Fruit fly (Drosophila melanogaster): Measurements from ENCODE around the gene Shawl.

The Shawl gene

DNA sequence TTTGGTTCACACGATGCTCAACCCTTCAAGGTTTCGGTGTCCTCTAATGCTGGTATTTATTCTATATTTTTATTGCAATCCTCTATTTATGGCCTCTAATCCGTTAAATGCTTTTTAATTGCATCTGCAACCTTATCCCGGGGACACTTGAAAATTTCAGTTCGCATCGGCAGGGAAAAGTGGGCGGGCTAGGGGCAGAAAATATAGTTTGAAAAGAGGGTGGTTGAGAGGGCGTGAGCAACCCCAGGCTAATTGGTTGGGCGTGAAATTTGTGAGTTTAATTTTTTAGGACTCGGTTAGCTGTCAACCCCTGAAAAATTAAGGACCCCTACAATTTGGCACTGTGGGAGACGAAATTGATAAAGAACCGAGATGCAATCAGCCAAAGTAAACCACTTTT, 30.8 kb upstream of the Shawl start:
- peak; percentile 64 for TF ChIP-seq pros (GFP tag; optimal IDR thresholded peaks at IDR 0.05)
- no peak for TF ChIP-seq Doc2 (GFP tag; IDR thresholded peaks at IDR 0.05)
- TF ChIP-seq E2f2 (GFP tag; IDR thresholded peaks at IDR 0.05), result no peak
- TF ChIP-seq CG10565 (GFP tag; optimal IDR thresholded peaks at IDR 0.05), result no peak
- no peak for TF ChIP-seq CG6765 (GFP tag; optimal IDR thresholded peaks at IDR 0.05)
- TF ChIP-seq unc-4 (GFP tag; IDR thresholded peaks at IDR 0.05; ENCODE audit: partially characterized antibody), result no peak
- TF ChIP-seq CG7745 (tag; optimal IDR thresholded peaks at IDR 0.05), result peak; percentile 66
- no peak for TF ChIP-seq CkIIα-i1 (GFP tag; IDR thresholded peaks at IDR 0.05)
- peak; percentile 38 for TF ChIP-seq oc (tag; optimal IDR thresholded peaks at IDR 0.05)
- TF ChIP-seq Drgx (GFP tag; IDR thresholded peaks at IDR 0.05), result no peak
- no peak for TF ChIP-seq CG2678 (tag; optimal IDR thresholded peaks at IDR 0.05)
- TF ChIP-seq CG12299 (tag; optimal IDR thresholded peaks at IDR 0.05), result no peak
- no peak for TF ChIP-seq sr (GFP tag; IDR thresholded peaks at IDR 0.05)
- TF ChIP-seq Med (GFP tag), result no peak
- no peak for TF ChIP-seq zfh2 (GFP tag; optimal IDR thresholded peaks at IDR 0.05)
- TF ChIP-seq gsb-n (tag; optimal IDR thresholded peaks at IDR 0.05), result peak; percentile 41
- no peak for TF ChIP-seq CG4404 (GFP tag; IDR thresholded peaks at IDR 0.05)
- TF ChIP-seq sqz (GFP tag; optimal IDR thresholded peaks at IDR 0.05), result peak; percentile 2
- no peak for TF ChIP-seq cato (GFP tag; optimal IDR thresholded peaks at IDR 0.05; ENCODE audit: borderline replicate concordance)
- no peak for TF ChIP-seq rib (GFP tag; IDR thresholded peaks at IDR 0.05)
- TF ChIP-seq CG7786 (GFP tag; optimal IDR thresholded peaks at IDR 0.05), result no peak
- no peak for TF ChIP-seq onecut (GFP tag; IDR thresholded peaks at IDR 0.05)

DNA sequence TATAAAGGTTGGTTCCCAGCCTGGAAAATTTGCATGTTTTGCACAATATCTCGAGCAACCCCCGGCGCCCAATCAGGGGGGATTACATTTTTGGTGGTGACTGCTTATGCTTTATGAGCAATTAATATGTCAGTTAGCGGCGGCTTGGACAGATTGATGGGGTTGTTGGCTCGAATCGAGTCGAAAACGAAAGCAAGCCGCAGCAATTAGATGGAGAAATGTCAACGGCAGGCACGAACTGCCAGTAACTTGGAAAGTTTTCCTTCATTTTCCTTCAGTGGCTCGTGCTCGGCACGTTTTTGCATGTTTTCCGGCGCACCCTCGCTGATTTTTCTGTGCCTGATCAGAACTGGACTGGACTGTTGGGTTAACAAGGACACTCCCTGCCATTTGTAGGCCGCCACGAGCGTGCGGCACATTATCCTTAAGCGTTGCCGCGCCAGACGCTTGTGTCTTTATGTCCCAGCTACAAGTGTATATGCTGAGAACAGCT, 27.9 kb upstream of the Shawl start:
- peak; percentile 3 for TF ChIP-seq kni (GFP tag; optimal IDR thresholded peaks at IDR 0.05)
- TF ChIP-seq Hey (tag; optimal IDR thresholded peaks at IDR 0.05), result peak; percentile 97
- TF ChIP-seq CG17612 (GFP tag; IDR thresholded peaks at IDR 0.05), result no peak
- TF ChIP-seq CG12104 (GFP tag; optimal IDR thresholded peaks at IDR 0.05), result no peak
- peak; percentile 51 for TF ChIP-seq abd-A (tag; optimal IDR thresholded peaks at IDR 0.05)
- no peak for TF ChIP-seq Opbp (GFP tag; IDR thresholded peaks at IDR 0.05; ENCODE audit: partially characterized antibody)
- no peak for TF ChIP-seq CG10267 (tag; optimal IDR thresholded peaks at IDR 0.05)
- peak; percentile 81 for TF ChIP-seq pros (GFP tag; optimal IDR thresholded peaks at IDR 0.05)
- no peak for TF ChIP-seq Bdp1 (GFP tag; optimal IDR thresholded peaks at IDR 0.05)

DNA sequence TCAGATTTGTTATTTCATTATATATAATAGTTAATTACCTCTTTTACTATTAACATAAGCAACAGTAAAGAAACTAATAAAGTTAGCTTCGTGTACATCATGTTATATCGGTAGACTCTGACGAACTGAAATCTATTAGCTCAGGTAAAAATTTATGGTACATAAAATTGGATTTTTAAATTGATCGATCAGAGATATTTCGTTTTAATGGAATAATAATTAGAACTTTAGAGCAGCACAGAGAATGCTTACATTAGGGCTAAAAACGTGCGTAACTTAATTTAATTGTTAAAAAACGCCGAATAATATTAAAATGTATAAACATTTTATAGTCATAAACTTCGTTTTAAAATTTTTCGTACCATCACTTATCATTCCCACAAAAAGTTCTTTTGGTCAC, 25.7 kb upstream of the Shawl start, which contains the start of gene CG33723:
CG33723 (minus strand) TSS at position 101 of the 400 bp plus-strand sequence.
- TF ChIP-seq chm (GFP tag; IDR thresholded peaks at IDR 0.05), result no peak
- TF ChIP-seq bsh (GFP tag; optimal IDR thresholded peaks at IDR 0.05), result no peak
- TF ChIP-seq CG6683 (GFP tag; optimal IDR thresholded peaks at IDR 0.05), result no peak
- TF ChIP-seq CG15696 (tag; optimal IDR thresholded peaks at IDR 0.05), result no peak
- no peak for TF ChIP-seq CG12104 (GFP tag; optimal IDR thresholded peaks at IDR 0.05)
- TF ChIP-seq CG9437 (GFP tag; optimal IDR thresholded peaks at IDR 0.05), result no peak
- no peak for TF ChIP-seq fd102C (GFP tag; optimal IDR thresholded peaks at IDR 0.05)

DNA sequence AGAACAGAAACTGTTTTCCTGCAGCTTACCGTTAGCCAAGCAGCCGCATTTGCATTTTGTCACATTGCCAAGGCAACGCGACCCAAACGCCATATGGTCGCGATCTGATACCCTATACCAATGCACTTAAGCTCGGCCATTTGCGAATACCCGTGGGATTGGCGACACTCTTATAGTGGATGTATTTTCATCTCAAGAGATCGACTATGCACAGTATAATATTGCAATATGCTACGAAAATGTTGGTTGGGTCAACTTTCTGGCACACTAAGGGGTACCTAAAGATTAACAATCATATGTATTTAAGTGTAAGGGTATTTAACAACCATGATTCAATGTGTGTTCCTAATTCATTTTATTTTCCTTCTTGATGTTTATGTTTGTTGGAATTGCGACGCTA, 23.3 kb upstream of the Shawl start:
- peak; percentile 0 for TF ChIP-seq CG9727 (GFP tag; optimal IDR thresholded peaks at IDR 0.05)
- TF ChIP-seq lab (GFP tag; optimal IDR thresholded peaks at IDR 0.05), result peak; percentile 14
- peak in 1 of 2 experiments; percentile 6 for TF ChIP-seq Hr51 (GFP tag; optimal IDR thresholded peaks at IDR 0.05)
- no peak for TF ChIP-seq chm (GFP tag; IDR thresholded peaks at IDR 0.05)
- no peak for TF ChIP-seq CG17359 (tag; optimal IDR thresholded peaks at IDR 0.05)
- TF ChIP-seq Fer2 (tag; optimal IDR thresholded peaks at IDR 0.05), result no peak
- TF ChIP-seq HLH3B (GFP tag; IDR thresholded peaks at IDR 0.05), result 0 out of 2 replicates have a peak, but pooled peaks have one; percentile 19
- TF ChIP-seq ara (GFP tag; IDR thresholded peaks at IDR 0.05), result no peak
- TF ChIP-seq CG12659 (GFP tag; optimal IDR thresholded peaks at IDR 0.05), result no peak
- TF ChIP-seq CG15269 (tag; optimal IDR thresholded peaks at IDR 0.05), result peak; percentile 5
- TF ChIP-seq lmd (GFP tag; IDR thresholded peaks at IDR 0.05), result 0 out of 2 replicates have a peak, but pooled peaks have one; percentile 30
- TF ChIP-seq CG9932 (GFP tag; IDR thresholded peaks at IDR 0.05), result peak; percentile 14; the same call in 1 of the 2 replicates
